Fruit fly (Drosophila melanogaster) whole organism, adult: ENCODE results near the gene mRpS18C.

Experiments used
- CG11617 ChIP-seq: fragments of 200-800 bp; sonication (Bioruptor generic); optimal IDR thresholded peaks from 2 replicates; lab custom pipeline; 2017; ENCODE audit warnings: mild to moderate bottlenecking, missing biosample characterization, missing genetic modification reagents, missing genetic modification characterization
- CG12768 ChIP-seq: fragments of 200-800 bp; sonication (Bioruptor generic); optimal IDR thresholded peaks from 2 replicates; lab custom pipeline; 2017; ENCODE audit warnings: missing biosample characterization, missing genetic modification characterization, mild to moderate bottlenecking, moderate library complexity, missing genetic modification reagents
- CG33017 ChIP-seq: fragments of 200-800 bp; sonication (Bioruptor generic); optimal IDR thresholded peaks from 2 replicates; lab custom pipeline; 2018; ENCODE audit warnings: missing biosample characterization, mild to moderate bottlenecking, missing genetic modification characterization, moderate library complexity
- CG7045 ChIP-seq: fragments of 200-800 bp; sonication (Bioruptor generic); optimal IDR thresholded peaks from 2 replicates; lab custom pipeline; 2017; ENCODE audit warnings: missing biosample characterization, mild to moderate bottlenecking, missing genetic modification characterization
- CG7101 ChIP-seq: fragments of 200-800 bp; sonication (Bioruptor generic); optimal IDR thresholded peaks from 2 replicates; lab custom pipeline; 2018; ENCODE audit warnings: missing biosample characterization, mild to moderate bottlenecking, missing genetic modification characterization, moderate library complexity
- Hr96 ChIP-seq: fragments of 200-800 bp; sonication (Bioruptor generic); optimal IDR thresholded peaks from 2 replicates; lab custom pipeline; 2016; ENCODE audit warnings: missing biosample characterization, missing genetic modification characterization
- Mnt ChIP-seq: fragments of 200-800 bp; sonication (Bioruptor generic); optimal IDR thresholded peaks from 2 replicates; lab custom pipeline; 2016; ENCODE audit warnings: missing biosample characterization, mild to moderate bottlenecking, missing genetic modification characterization
- cic ChIP-seq: fragments of 200-800 bp; sonication (Bioruptor generic); optimal IDR thresholded peaks from 2 replicates; lab custom pipeline; 2017; ENCODE audit warnings: missing biosample characterization, mild to moderate bottlenecking, missing genetic modification characterization, moderate library complexity
- cnc ChIP-seq, 2 experiments: fragments of >200 bp; optimal IDR thresholded peaks; 2 replicates each; lab custom pipeline; 2017
- kay ChIP-seq: fragments of 200-800 bp; sonication (Bioruptor generic); peaks from one replicate; lab custom pipeline; 2016; ENCODE audit warnings: missing biosample characterization, missing genetic modification characterization, borderline replicate concordance
- ovo ChIP-seq: fragments of 200-800 bp; sonication (Bioruptor generic); optimal IDR thresholded peaks from 2 replicates; lab custom pipeline; 2016; ENCODE audit warnings: missing biosample characterization, missing genetic modification characterization
- pad ChIP-seq: fragments of 200-800 bp; sonication (Bioruptor generic); optimal IDR thresholded peaks from 3 replicates; lab custom pipeline; 2017; ENCODE audit warnings: missing biosample characterization, missing genetic modification characterization, mild to moderate bottlenecking, moderate library complexity, missing genetic modification reagents
- tj ChIP-seq: fragments of 200-800 bp; sonication (Bioruptor generic); optimal IDR thresholded peaks from 3 replicates; lab custom pipeline; 2017; ENCODE audit warnings: missing biosample characterization, mild to moderate bottlenecking, missing genetic modification characterization, moderate library complexity
- toe ChIP-seq: fragments of 200-800 bp; sonication (Bioruptor generic); optimal IDR thresholded peaks from 2 replicates; lab custom pipeline; 2016; ENCODE audit warnings: missing biosample characterization, missing genetic modification characterization

Gene mRpS18C

DNA sequence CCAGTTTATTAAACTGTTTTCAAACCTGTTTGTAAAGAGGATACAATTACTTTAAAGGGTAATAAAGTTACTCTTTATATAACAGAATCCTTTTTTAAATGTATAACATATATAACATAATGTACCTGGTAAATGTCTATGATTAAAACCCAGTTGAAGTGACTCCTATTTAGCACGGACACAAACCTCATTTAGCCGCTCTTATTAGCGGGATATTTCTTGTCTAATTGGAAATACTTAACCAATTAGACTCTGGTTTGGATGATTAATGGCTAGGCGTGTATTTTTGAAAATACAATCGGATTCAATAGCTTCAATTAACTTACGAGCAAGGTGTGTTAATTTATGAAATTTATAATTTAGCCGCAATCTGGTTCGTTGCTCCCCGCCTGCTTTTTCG, 43.3 kb downstream of the mRpS18C start:
- TF ChIP-seq CG7101 (tag; lab: Kevin White, UChicago) (no peak), CG7045 (GFP tag; lab: Kevin White, UChicago) (no peak), CG11617 (GFP tag; lab: Kevin White, UChicago) (no peak), cnc (optimal IDR thresholded peaks at IDR 0.05; lab: Kevin White, UChicago) (no peak), Hr96 (GFP tag; lab: Kevin White, UChicago) (no peak), ovo (GFP tag; lab: Kevin White, UChicago) (no peak), toe (GFP tag; lab: Kevin White, UChicago) (no peak), Mnt (GFP tag; lab: Kevin White, UChicago) (no peak)

DNA sequence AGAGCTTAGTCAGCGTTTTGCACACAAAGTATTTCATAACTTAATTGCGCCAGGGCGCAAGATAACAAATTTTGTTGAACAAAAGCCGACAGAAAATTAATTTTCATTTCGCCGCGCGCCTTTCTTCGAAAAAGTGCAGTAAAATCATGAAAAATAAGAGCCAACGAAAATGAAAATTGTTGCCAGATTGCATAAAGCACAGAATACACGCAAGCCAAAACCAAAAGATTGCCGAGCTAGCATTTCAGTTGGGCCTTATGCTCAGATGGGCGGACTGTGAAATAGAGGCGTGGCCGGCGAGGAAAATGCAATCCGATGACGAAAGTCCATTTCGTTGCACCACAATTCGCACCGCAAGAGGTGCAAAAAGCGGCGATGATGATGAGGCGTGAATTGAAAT, 46.9 kb downstream of the mRpS18C start:
- TF ChIP-seq CG33017 (tag; lab: Kevin White, UChicago) (no peak), tj (GFP tag; lab: Kevin White, UChicago) (peak; percentile 99), kay (GFP tag; lab: Kevin White, UChicago) (no peak)

DNA sequence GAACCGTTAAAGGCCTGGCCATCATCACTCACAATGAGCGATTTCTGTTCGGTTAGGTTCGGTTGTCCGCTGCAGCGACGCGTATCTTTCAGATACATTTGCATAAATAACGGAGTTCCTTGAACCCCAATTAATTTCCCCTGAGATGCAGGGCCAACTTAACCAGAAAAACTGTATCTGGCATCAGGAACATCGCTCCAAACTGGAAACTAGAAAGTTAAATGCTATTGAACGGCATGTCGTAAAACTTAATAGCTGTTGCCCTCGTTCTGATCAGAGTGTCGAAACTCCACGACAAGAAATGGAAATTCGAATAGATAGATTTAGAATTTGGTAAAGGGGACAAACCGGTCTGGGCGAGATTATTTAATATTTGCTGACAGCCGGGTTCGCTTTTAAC, 48.6 kb downstream of the mRpS18C start:
- TF ChIP-seq Mnt (GFP tag; lab: Kevin White, UChicago): no peak
- TF ChIP-seq CG12768 (GFP tag; lab: Kevin White, UChicago): no peak
- no peak for TF ChIP-seq pad (GFP tag; lab: Kevin White, UChicago)
- no peak for TF ChIP-seq CG11617 (GFP tag; lab: Kevin White, UChicago)
- no peak for TF ChIP-seq kay (GFP tag; lab: Kevin White, UChicago)
- no peak for TF ChIP-seq CG7101 (tag; lab: Kevin White, UChicago)
- no peak for TF ChIP-seq ovo (GFP tag; lab: Kevin White, UChicago)
- TF ChIP-seq CG33017 (tag; lab: Kevin White, UChicago): no peak
- no peak for TF ChIP-seq cnc (optimal IDR thresholded peaks at IDR 0.05; lab: Kevin White, UChicago)
- no peak for TF ChIP-seq cic (GFP tag; lab: Kevin White, UChicago)
